Worm (Caenorhabditis elegans): ENCODE results near the gene clec-37.

DNA sequence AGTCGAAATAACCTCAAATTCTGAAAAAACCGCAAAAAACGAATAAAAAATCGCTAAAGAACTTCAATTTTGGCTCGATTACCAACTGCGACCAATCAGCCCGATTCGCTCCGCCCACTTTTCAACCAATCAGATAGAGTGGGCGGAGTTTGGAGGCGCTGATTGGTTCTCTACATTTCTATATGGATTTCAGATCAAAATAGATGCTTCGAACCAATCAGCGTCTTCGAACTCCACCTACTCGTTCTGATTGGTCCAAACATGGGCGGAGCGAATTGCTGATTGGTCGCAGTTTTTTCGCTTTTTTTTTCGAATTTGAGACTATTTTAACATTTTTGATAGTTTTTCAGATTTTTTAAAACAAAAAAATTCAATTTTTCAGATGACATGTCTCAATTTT is 43.7 kb downstream of the clec-37 start:
- TF ChIP-seq F13H6.1 (tag; optimal IDR thresholded peaks at IDR 0.05) = no peak
- no peak for TF ChIP-seq ama-1 (optimal IDR thresholded peaks at IDR 0.05)
